Worm (Caenorhabditis elegans) whole organism, L2 larva: ENCODE measurements around the gene C56E6.2.

Experiments used
- alr-1 ChIP-seq: fragments of 150-350 bp; optimal IDR thresholded peaks from 2 replicates; lab custom pipeline; 2014; ENCODE audit warnings: missing biosample characterization, missing genetic modification characterization
- aly-2 ChIP-seq: fragments of 150-350 bp; optimal IDR thresholded peaks from 2 replicates; lab custom pipeline; 2014; ENCODE audit warnings: missing biosample characterization, missing genetic modification characterization
- ama-1 ChIP-seq: fragments of 150-350 bp; optimal IDR thresholded peaks from 2 replicates; lab custom pipeline; 2018; ENCODE audit warnings: inconsistent platforms
- dmd-4 ChIP-seq: sonication (generic microtip); optimal IDR thresholded peaks from 2 replicates; lab custom pipeline; 2017; ENCODE audit warnings: missing biosample characterization, missing genetic modification characterization
- fos-1 ChIP-seq: fragments of 150-350 bp; optimal IDR thresholded peaks from 2 replicates; lab custom pipeline; 2014; ENCODE audit warnings: missing biosample characterization, missing genetic modification characterization
- lin-13 ChIP-seq: fragments of 150-350 bp; optimal IDR thresholded peaks from 2 replicates; lab custom pipeline; 2014; ENCODE audit warnings: missing biosample characterization, missing genetic modification reagents, missing genetic modification characterization
- lin-39 ChIP-seq: fragments of 150-350 bp; optimal IDR thresholded peaks from 2 replicates; lab custom pipeline; 2014; ENCODE audit warnings: missing biosample characterization, missing genetic modification reagents, missing genetic modification characterization
- nhr-10 ChIP-seq: sonication (generic microtip); optimal IDR thresholded peaks from 2 replicates; lab custom pipeline; 2017; ENCODE audit warnings: missing biosample characterization, missing genetic modification characterization
- nhr-12 ChIP-seq: fragments of 150-350 bp; optimal IDR thresholded peaks from 2 replicates; lab custom pipeline; 2014; ENCODE audit warnings: missing biosample characterization, missing genetic modification characterization
- nhr-21 ChIP-seq: fragments of 150-350 bp; optimal IDR thresholded peaks from 2 replicates; lab custom pipeline; 2014; ENCODE audit warnings: missing biosample characterization, missing genetic modification characterization
- ztf-11 ChIP-seq: sonication (generic microtip); optimal IDR thresholded peaks from 2 replicates; lab custom pipeline; 2017; ENCODE audit warnings: missing biosample characterization, missing genetic modification characterization
- ztf-4 ChIP-seq: fragments of 150-350 bp; optimal IDR thresholded peaks from 2 replicates; lab custom pipeline; 2014; ENCODE audit warnings: missing biosample characterization, missing genetic modification characterization

DNA sequence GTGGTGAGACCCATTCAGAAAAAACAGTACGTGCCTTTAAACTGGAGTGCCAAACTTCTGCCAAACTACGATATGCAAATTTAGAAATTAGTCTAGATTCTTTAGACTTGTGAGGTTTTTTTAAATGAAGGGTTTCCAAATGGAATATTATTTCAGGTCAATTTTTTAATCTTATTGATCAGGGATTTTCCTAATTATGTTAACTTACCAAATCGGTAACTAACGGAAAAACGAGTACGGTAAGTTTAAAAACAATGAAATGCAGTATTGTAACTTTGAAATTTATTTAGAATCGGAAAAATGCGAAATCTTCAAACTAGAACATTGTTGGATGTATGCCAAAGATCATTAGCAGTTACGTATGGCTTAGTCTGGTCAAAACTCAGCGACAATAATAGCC lies 8.5 kb upstream of the C56E6.2 start, which contains the start of gene C56E6.7:
- TF ChIP-seq lin-39 (tag; lab: Kevin White, UChicago) (no peak), fos-1 (tag; lab: Kevin White, UChicago) (no peak), dmd-4 (no peak), aly-2 (tag; lab: Kevin White, UChicago) (no peak), alr-1 (tag; lab: Kevin White, UChicago) (no peak), lin-13 (GFP tag; lab: Kevin White, UChicago) (no peak), ztf-11 (tag; lab: Kevin White, UChicago) (no peak), ztf-4 (tag; lab: Kevin White, UChicago) (no peak), ama-1 (lab: Kevin White, UChicago) (no peak), nhr-10 (tag; lab: Kevin White, UChicago) (no peak), nhr-12 (tag; lab: Kevin White, UChicago) (no peak), nhr-21 (tag; lab: Kevin White, UChicago) (no peak)
